Worm (Caenorhabditis elegans) whole organism, L4 larva: ENCODE measurements around the gene Y48A6C.4.

Experiments used
- dpl-1 ChIP-seq: fragments of 150-350 bp; optimal IDR thresholded peaks from 2 replicates; lab custom pipeline; 2014; ENCODE audit warnings: missing biosample characterization, missing genetic modification reagents, missing genetic modification characterization
- madf-5 ChIP-seq, 2 experiments: fragments of 200-800 bp; sonication (Bioruptor generic); IDR thresholded peaks; 2 replicates each; pipeline ENCODE4 v1.3.6; 2022; ENCODE audit warnings: missing compliant biosample characterization in 2 of 2, missing genetic modification characterization in 2 of 2
- pha-4 ChIP-seq, 2 experiments: fragments of 150-350 bp in 1 of 2; fragments of 200-800 bp in 1 of 2; sonication (Bioruptor generic) in 1 of 2; IDR thresholded peaks in 1 of 2; optimal IDR thresholded peaks in 1 of 2; 2 replicates each; pipeline versions ENCODE4 v1.3.6 to Lab custom; 2014 to 2022; ENCODE audit warnings: missing genetic modification characterization in 2 of 2, missing genetic modification reagents in 2 of 2, missing biosample characterization in 1 of 2, missing compliant biosample characterization in 1 of 2
- zfp-2 ChIP-seq: sonication (generic microtip); optimal IDR thresholded peaks from 2 replicates; lab custom pipeline; 2016; ENCODE audit warnings: mild to moderate bottlenecking, missing genetic modification characterization, missing compliant biosample characterization

ce11 chrIII:11095687-11096086, 23.9 kb upstream of the Y48A6C.4 start:
- TF ChIP-seq zfp-2 (tag; lab: Kevin White, UChicago) = no peak
- no peak for TF ChIP-seq pha-4 (GFP tag; IDR thresholded peaks at IDR 0.05; lab: Robert Waterston, UW)
- no peak for TF ChIP-seq pha-4 (tag; optimal IDR thresholded peaks at IDR 0.05; lab: Kevin White, UChicago)
- no peak for TF ChIP-seq dpl-1 (GFP tag; lab: Kevin White, UChicago)
- no peak for TF ChIP-seq madf-5 (GFP tag; IDR thresholded peaks at IDR 0.05; lab: Robert Waterston, UW)
